Fruit fly (Drosophila melanogaster): ENCODE results near the gene CG5653.
A peak's percentile ranks its signal among the peaks of the same experiment; 100 is the strongest.

Gene CG5653

DNA sequence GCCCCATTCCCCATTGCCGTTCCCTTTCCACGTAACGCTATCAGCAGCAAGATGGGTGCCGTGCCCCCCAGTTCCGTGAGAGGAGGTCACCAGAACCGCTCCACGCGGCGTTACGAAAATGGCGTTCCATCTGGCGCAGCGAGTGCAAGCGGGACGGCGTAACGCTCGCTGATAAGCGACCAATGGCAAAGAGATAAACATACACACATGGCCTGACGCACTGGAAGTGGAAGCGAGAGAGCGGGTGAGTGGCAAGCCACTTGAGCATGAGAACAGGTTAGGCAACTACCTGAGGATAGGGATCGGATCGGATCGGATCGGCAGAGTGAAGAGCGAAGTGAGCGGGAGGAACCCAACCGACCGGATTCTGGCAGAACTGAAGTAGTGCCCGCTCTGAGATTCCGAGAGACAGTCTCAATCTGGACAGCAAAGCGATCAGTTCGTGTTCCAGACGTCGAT is 38.6 kb upstream of the CG5653 start, which contains the start of gene Doc3 (continued):
- TF ChIP-seq NC2β (GFP tag; optimal IDR thresholded peaks at IDR 0.05) (no peak), CG14014 (GFP tag; IDR thresholded peaks at IDR 0.05) (no peak), dmrt99B (tag; optimal IDR thresholded peaks at IDR 0.05) (no peak), bbx (GFP tag; IDR thresholded peaks at IDR 0.05; ENCODE audit: partially characterized antibody) (0 out of 2 replicates have a peak, but pooled peaks have one; percentile 36), CG7839 (tag; optimal IDR thresholded peaks at IDR 0.05) (no peak), ind (GFP tag; optimal IDR thresholded peaks at IDR 0.05) (no peak), crc (GFP tag; optimal IDR thresholded peaks at IDR 0.05) (no peak), CG17612 (GFP tag; IDR thresholded peaks at IDR 0.05) (no peak), so (GFP tag; IDR thresholded peaks at IDR 0.05) (0 out of 3 replicates have a peak, but pooled peaks have one; percentile 24), Nf-YC (tag; optimal IDR thresholded peaks at IDR 0.05) (peak; percentile 99), CG12155 (GFP tag; optimal IDR thresholded peaks at IDR 0.05) (no peak), al (GFP tag; IDR thresholded peaks at IDR 0.05) (no peak), D19A (tag; optimal IDR thresholded peaks at IDR 0.05) (no peak), CG34422 (GFP tag; IDR thresholded peaks at IDR 0.05) (no peak), gfzf (GFP tag; optimal IDR thresholded peaks at IDR 0.05) (no peak), CG10366 (GFP tag; IDR thresholded peaks at IDR 0.05) (no peak), tin (GFP tag; optimal IDR thresholded peaks at IDR 0.05) (no peak), CG9437 (GFP tag; optimal IDR thresholded peaks at IDR 0.05) (peak; percentile 27), Elba2 (GFP tag; optimal IDR thresholded peaks at IDR 0.05) (no peak), CG14441 (GFP tag; IDR thresholded peaks at IDR 0.05) (no peak), fu2 (GFP tag; optimal IDR thresholded peaks at IDR 0.05) (no peak), HLH4C (GFP tag; IDR thresholded peaks at IDR 0.05; ENCODE audit: partially characterized antibody) (0 out of 3 replicates have a peak, but pooled peaks have one; percentile 41), gcm2 (GFP tag; optimal IDR thresholded peaks at IDR 0.05) (no peak), CTCF (GFP tag; optimal IDR thresholded peaks at IDR 0.05) (no peak), sr (GFP tag; IDR thresholded peaks at IDR 0.05) (peak; percentile 65; the same call in 1 of the 3 replicates), Gug (GFP tag; IDR thresholded peaks at IDR 0.05) (no peak), CG32767 (GFP tag; IDR thresholded peaks at IDR 0.05) (peak; percentile 38; the same call in 1 of the 2 replicates), HmgD (GFP tag; optimal IDR thresholded peaks at IDR 0.05) (no peak), CG9817 (tag; optimal IDR thresholded peaks at IDR 0.05) (no peak), toy (GFP tag; IDR thresholded peaks at IDR 0.05) (no peak), slbo (GFP tag; IDR thresholded peaks at IDR 0.05) (peak; percentile 23; the same call in 1 of the 2 replicates), Ets97D (GFP tag; optimal IDR thresholded peaks at IDR 0.05) (no peak), Eip74EF (GFP tag; optimal IDR thresholded peaks at IDR 0.05) (no peak), croc (GFP tag; conservative IDR thresholded peaks at IDR 0.05) (no peak), Ada2b (GFP tag; IDR thresholded peaks at IDR 0.05) (no peak), Ravus (GFP tag; IDR thresholded peaks at IDR 0.05) (no peak), grn (GFP tag; optimal IDR thresholded peaks at IDR 0.05) (peak; percentile 75), CG12071 (GFP tag; optimal IDR thresholded peaks at IDR 0.05) (no peak), CoRest (tag; optimal IDR thresholded peaks at IDR 0.05) (peak; percentile 44), Jarid2 (GFP tag; optimal IDR thresholded peaks at IDR 0.05) (peak; percentile 44), Sox102F (GFP tag; optimal IDR thresholded peaks at IDR 0.05) (no peak), Myb (GFP tag; optimal IDR thresholded peaks at IDR 0.05) (no peak), CG42726 (GFP tag; IDR thresholded peaks at IDR 0.05; ENCODE audit: partially characterized antibody) (no peak), CG18764 (GFP tag; optimal IDR thresholded peaks at IDR 0.05) (no peak)
